Worm (Caenorhabditis elegans) whole organism, L2 larva: ENCODE data around the gene F41B5.12.

Experiments used
- C34F6.9 ChIP-seq: fragments of 150-350 bp; optimal IDR thresholded peaks from 2 replicates; lab custom pipeline; 2014; ENCODE audit warnings: missing biosample characterization, missing genetic modification characterization
- F13H6.1 ChIP-seq: sonication (generic microtip); optimal IDR thresholded peaks from 2 replicates; lab custom pipeline; 2016; ENCODE audit warnings: missing genetic modification characterization, missing compliant biosample characterization
- R02D3.7 ChIP-seq: fragments of 150-350 bp; optimal IDR thresholded peaks from 2 replicates; lab custom pipeline; 2014; ENCODE audit warnings: missing biosample characterization, missing genetic modification characterization
- Y55F3AM.14 ChIP-seq: fragments of 200-800 bp; sonication (Bioruptor generic); optimal IDR thresholded peaks from 2 replicates; lab custom pipeline; 2018; ENCODE audit warnings: mild to moderate bottlenecking, missing genetic modification characterization, missing compliant biosample characterization
- ZK546.5 ChIP-seq: sonication (generic microtip); optimal IDR thresholded peaks from 2 replicates; lab custom pipeline; 2017; ENCODE audit warnings: missing biosample characterization, missing genetic modification characterization
- alr-1 ChIP-seq: fragments of 150-350 bp; optimal IDR thresholded peaks from 2 replicates; lab custom pipeline; 2014; ENCODE audit warnings: missing biosample characterization, missing genetic modification characterization
- aly-2 ChIP-seq: fragments of 150-350 bp; optimal IDR thresholded peaks from 2 replicates; lab custom pipeline; 2014; ENCODE audit warnings: missing biosample characterization, missing genetic modification characterization
- ama-1 ChIP-seq: fragments of 150-350 bp; optimal IDR thresholded peaks from 2 replicates; lab custom pipeline; 2018; ENCODE audit warnings: inconsistent platforms
- blmp-1 ChIP-seq: sonication (generic microtip); optimal IDR thresholded peaks from 2 replicates; lab custom pipeline; 2017; ENCODE audit warnings: missing genetic modification characterization, mild to moderate bottlenecking, missing compliant biosample characterization, antibody characterized with exemption, moderate library complexity; ENCODE audit not compliant: insufficient read depth
- ceh-16 ChIP-seq: fragments of 150-350 bp; optimal IDR thresholded peaks from 2 replicates; lab custom pipeline; 2014; ENCODE audit warnings: missing biosample characterization, missing genetic modification characterization
- ceh-82 ChIP-seq: fragments of 150-350 bp; optimal IDR thresholded peaks from 2 replicates; lab custom pipeline; 2014; ENCODE audit warnings: missing biosample characterization, missing genetic modification characterization
- crh-2 ChIP-seq: sonication (generic microtip); optimal IDR thresholded peaks from 2 replicates; lab custom pipeline; 2017; ENCODE audit warnings: missing biosample characterization, missing genetic modification characterization
- dmd-4 ChIP-seq: sonication (generic microtip); optimal IDR thresholded peaks from 2 replicates; lab custom pipeline; 2017; ENCODE audit warnings: missing biosample characterization, missing genetic modification characterization
- egl-27 ChIP-seq: sonication (generic microtip); optimal IDR thresholded peaks from 3 replicates; lab custom pipeline; 2017; ENCODE audit warnings: missing biosample characterization, missing genetic modification reagents, missing genetic modification characterization
- elt-1 ChIP-seq: fragments of 150-350 bp; optimal IDR thresholded peaks from 2 replicates; lab custom pipeline; 2014; ENCODE audit warnings: missing biosample characterization, missing genetic modification characterization
- elt-3 ChIP-seq: sonication (generic microtip); optimal IDR thresholded peaks from 2 replicates; lab custom pipeline; 2017; ENCODE audit warnings: missing biosample characterization, missing genetic modification characterization
- gmeb-1 ChIP-seq: fragments of 150-350 bp; optimal IDR thresholded peaks from 2 replicates; lab custom pipeline; 2014; ENCODE audit warnings: missing biosample characterization, missing genetic modification characterization
- lin-11 ChIP-seq: fragments of 150-350 bp; sonication (generic microtip); optimal IDR thresholded peaks from 2 replicates; lab custom pipeline; 2014; ENCODE audit warnings: missing biosample characterization, missing genetic modification characterization, inconsistent platforms, mixed read lengths
- lin-13 ChIP-seq: fragments of 150-350 bp; optimal IDR thresholded peaks from 2 replicates; lab custom pipeline; 2014; ENCODE audit warnings: missing biosample characterization, missing genetic modification reagents, missing genetic modification characterization
- lin-39 ChIP-seq: fragments of 150-350 bp; optimal IDR thresholded peaks from 2 replicates; lab custom pipeline; 2014; ENCODE audit warnings: missing biosample characterization, missing genetic modification reagents, missing genetic modification characterization
- lsy-2 ChIP-seq, 2 experiments: fragments of 150-350 bp in 1 of 2; sonication (generic microtip) in 1 of 2; optimal IDR thresholded peaks; 2 replicates each; lab custom pipeline; 2014 to 2017; ENCODE audit warnings: missing biosample characterization in 2 of 2, missing genetic modification characterization in 2 of 2
- mab-5 ChIP-seq: fragments of 150-350 bp; optimal IDR thresholded peaks from 2 replicates; lab custom pipeline; 2014; ENCODE audit warnings: missing biosample characterization, missing genetic modification characterization
- mbf-1 ChIP-seq: sonication (generic microtip); optimal IDR thresholded peaks from 2 replicates; lab custom pipeline; 2017; ENCODE audit warnings: missing biosample characterization, missing genetic modification characterization
- mdl-1 ChIP-seq, 2 experiments: fragments of 150-350 bp in 1 of 2; sonication (generic microtip) in 1 of 2; optimal IDR thresholded peaks; 2 replicates each; lab custom pipeline; 2017; ENCODE audit warnings: missing biosample characterization in 2 of 2, missing genetic modification characterization in 2 of 2
- nhr-10 ChIP-seq: sonication (generic microtip); optimal IDR thresholded peaks from 2 replicates; lab custom pipeline; 2017; ENCODE audit warnings: missing biosample characterization, missing genetic modification characterization
- nhr-12 ChIP-seq: fragments of 150-350 bp; optimal IDR thresholded peaks from 2 replicates; lab custom pipeline; 2014; ENCODE audit warnings: missing biosample characterization, missing genetic modification characterization
- nhr-129 ChIP-seq: fragments of 150-350 bp; optimal IDR thresholded peaks from 2 replicates; lab custom pipeline; 2014; ENCODE audit warnings: missing biosample characterization, missing genetic modification characterization
- nhr-21 ChIP-seq: fragments of 150-350 bp; optimal IDR thresholded peaks from 2 replicates; lab custom pipeline; 2014; ENCODE audit warnings: missing biosample characterization, missing genetic modification characterization
- nhr-23 ChIP-seq: fragments of 150-350 bp; optimal IDR thresholded peaks from 2 replicates; lab custom pipeline; 2014; ENCODE audit warnings: missing biosample characterization, missing genetic modification reagents, missing genetic modification characterization
- nhr-237 ChIP-seq: fragments of 150-350 bp; optimal IDR thresholded peaks from 2 replicates; lab custom pipeline; 2014; ENCODE audit warnings: missing biosample characterization, missing genetic modification characterization
- nhr-25 ChIP-seq: fragments of 150-350 bp; sonication (generic microtip); optimal IDR thresholded peaks from 3 replicates; lab custom pipeline; 2014; ENCODE audit warnings: missing biosample characterization, missing genetic modification characterization
- nhr-6 ChIP-seq: fragments of 150-350 bp; optimal IDR thresholded peaks from 2 replicates; lab custom pipeline; 2014; ENCODE audit warnings: missing biosample characterization, missing genetic modification characterization
- nhr-77 ChIP-seq: fragments of 150-350 bp; optimal IDR thresholded peaks from 2 replicates; lab custom pipeline; 2014; ENCODE audit warnings: missing biosample characterization, missing genetic modification characterization
- peb-1 ChIP-seq: fragments of 150-350 bp; optimal IDR thresholded peaks from 2 replicates; lab custom pipeline; 2014; ENCODE audit warnings: missing biosample characterization, missing genetic modification characterization
- sem-4 ChIP-seq: fragments of 150-350 bp; optimal IDR thresholded peaks from 2 replicates; lab custom pipeline; 2014; ENCODE audit warnings: missing biosample characterization, missing genetic modification reagents, missing genetic modification characterization
- skn-1 ChIP-seq: sonication (generic microtip); optimal IDR thresholded peaks from 2 replicates; lab custom pipeline; 2017; ENCODE audit warnings: missing biosample characterization, missing genetic modification characterization
- sma-3 ChIP-seq: sonication (generic microtip); optimal IDR thresholded peaks from 2 replicates; lab custom pipeline; 2016; ENCODE audit warnings: missing genetic modification reagents, missing genetic modification characterization, missing compliant biosample characterization
- sma-9 ChIP-seq, 2 experiments: fragments of 150-350 bp in 1 of 2; sonication (generic microtip) in 1 of 2; optimal IDR thresholded peaks; 2 replicates each; lab custom pipeline; 2014 to 2016; ENCODE audit warnings: missing genetic modification characterization in 2 of 2, mild to moderate bottlenecking in 1 of 2, missing biosample characterization in 1 of 2, missing compliant biosample characterization in 1 of 2, missing genetic modification reagents in 1 of 2, moderate library complexity in 1 of 2
- snpc-4 ChIP-seq: fragments of 150-350 bp; optimal IDR thresholded peaks from 2 replicates; lab custom pipeline; 2014; ENCODE audit warnings: missing biosample characterization, missing genetic modification characterization
- unc-39 ChIP-seq: fragments of 150-350 bp; optimal IDR thresholded peaks from 2 replicates; lab custom pipeline; 2014; ENCODE audit warnings: missing biosample characterization, missing genetic modification characterization
- unc-55 ChIP-seq: fragments of 150-350 bp; sonication (generic microtip); optimal IDR thresholded peaks from 3 replicates; lab custom pipeline; 2014; ENCODE audit warnings: missing biosample characterization, missing genetic modification reagents, missing genetic modification characterization
- unc-62 ChIP-seq: fragments of 150-350 bp; optimal IDR thresholded peaks from 2 replicates; lab custom pipeline; 2014; ENCODE audit warnings: missing biosample characterization, missing genetic modification reagents, missing genetic modification characterization
- ztf-1 ChIP-seq: fragments of 200-800 bp; sonication (Bioruptor generic); conservative IDR thresholded peaks from 2 replicates; pipeline ENCODE4 v1.3.6; 2022; ENCODE audit warnings: missing genetic modification characterization, missing compliant biosample characterization
- ztf-11 ChIP-seq: sonication (generic microtip); optimal IDR thresholded peaks from 2 replicates; lab custom pipeline; 2017; ENCODE audit warnings: missing biosample characterization, missing genetic modification characterization
- ztf-4 ChIP-seq: fragments of 150-350 bp; optimal IDR thresholded peaks from 2 replicates; lab custom pipeline; 2014; ENCODE audit warnings: missing biosample characterization, missing genetic modification characterization

The F41B5.12 gene

ce11 chrV:2277260-2277659, 16.5 kb downstream of the F41B5.12 start:
- no peak for TF ChIP-seq nhr-25
- no peak for TF ChIP-seq ZK546.5 (tag; lab: Kevin White, UChicago)
- TF ChIP-seq ceh-82 (tag; lab: Kevin White, UChicago) = no peak
- no peak for TF ChIP-seq lin-39
- TF ChIP-seq lsy-2 (tag; optimal IDR thresholded peaks at IDR 0.05; lab: Kevin White, UChicago) = no peak
- TF ChIP-seq dmd-4 (tag; lab: Kevin White, UChicago) = no peak
- no peak for TF ChIP-seq nhr-23 (tag; lab: Kevin White, UChicago)
- TF ChIP-seq elt-3 (tag; lab: Kevin White, UChicago) = no peak
- no peak for TF ChIP-seq nhr-21 (tag; lab: Kevin White, UChicago)
- no peak for TF ChIP-seq aly-2 (tag; lab: Kevin White, UChicago)
- no peak for TF ChIP-seq lin-13 (GFP tag; lab: Kevin White, UChicago)
- no peak for TF ChIP-seq crh-2 (tag; lab: Kevin White, UChicago)
- no peak for TF ChIP-seq sma-3 (GFP tag; lab: Kevin White, UChicago)
- no peak for TF ChIP-seq ztf-4 (tag; lab: Kevin White, UChicago)
- no peak for TF ChIP-seq ztf-1 (GFP tag; lab: Robert Waterston, UW)
- TF ChIP-seq blmp-1 (tag; lab: Kevin White, UChicago) = no peak
- TF ChIP-seq unc-55 (GFP tag; lab: Kevin White, UChicago) = no peak
- TF ChIP-seq, all 48 proteins: peak for 0

- TF ChIP-seq nhr-6 (tag; lab: Kevin White, UChicago) (no peak), nhr-129 (peak; percentile 13)
Measured at ce11 chrV:2278052-2278451, 17.3 kb downstream of the F41B5.12 start, which contains the start of gene nhr-59. Gene nhr-59 (minus strand): TSS chrV:2278265.

ce11 chrV:2278543-2278942, 17.8 kb downstream of the F41B5.12 start, which contains the start of gene fbxa-137:
Gene fbxa-137 (plus strand): TSS chrV:2278816.
- TF ChIP-seq Y55F3AM.14 (GFP tag; lab: Kevin White, UChicago) (no peak), unc-55 (GFP tag; lab: Kevin White, UChicago) (peak; percentile 62), egl-27 (tag; lab: Kevin White, UChicago) (no peak), C34F6.9 (peak; percentile 21)

- TF ChIP-seq gmeb-1 = peak; percentile 13
- TF ChIP-seq ama-1 (lab: Kevin White, UChicago) = no peak
- peak; percentile 15 for TF ChIP-seq F13H6.1 (tag; lab: Kevin White, UChicago)
- TF ChIP-seq skn-1 (tag; lab: Kevin White, UChicago) = peak; percentile 77
- TF ChIP-seq nhr-12 (tag; lab: Kevin White, UChicago) = no peak
- no peak for TF ChIP-seq dmd-4 (tag; lab: Kevin White, UChicago)
- peak; percentile 17 for TF ChIP-seq crh-2 (tag; lab: Kevin White, UChicago)
- no peak for TF ChIP-seq R02D3.7 (tag; lab: Kevin White, UChicago)
- no peak for TF ChIP-seq unc-39 (tag; lab: Kevin White, UChicago)
- peak; percentile 15 for TF ChIP-seq nhr-25
- TF ChIP-seq mdl-1 (tag; optimal IDR thresholded peaks at IDR 0.05; lab: Kevin White, UChicago) = no peak
- TF ChIP-seq lin-11 (tag; lab: Kevin White, UChicago) = no peak
- no peak for TF ChIP-seq nhr-23 (tag; lab: Kevin White, UChicago)
- no peak for TF ChIP-seq mbf-1 (tag; lab: Kevin White, UChicago)
- TF ChIP-seq egl-27 (tag; lab: Kevin White, UChicago) = no peak
- no peak for TF ChIP-seq ztf-1 (GFP tag; lab: Robert Waterston, UW)
- TF ChIP-seq Y55F3AM.14 (GFP tag; lab: Kevin White, UChicago) = no peak
- no peak for TF ChIP-seq ceh-16 (tag; lab: Kevin White, UChicago)
- no peak for TF ChIP-seq ceh-82 (tag; lab: Kevin White, UChicago)
- TF ChIP-seq sem-4 (tag; lab: Kevin White, UChicago) = no peak
- no peak for TF ChIP-seq peb-1 (tag; lab: Kevin White, UChicago)
- no peak for TF ChIP-seq ztf-4 (tag; lab: Kevin White, UChicago)
- TF ChIP-seq aly-2 (tag; lab: Kevin White, UChicago) = no peak
- TF ChIP-seq elt-1 = no peak
- no peak for TF ChIP-seq sma-3 (GFP tag; lab: Kevin White, UChicago)
- no peak for TF ChIP-seq nhr-77
- TF ChIP-seq unc-62 (GFP tag; lab: Kevin White, UChicago) = no peak
- TF ChIP-seq nhr-10 (tag; lab: Kevin White, UChicago) = no peak
- no peak for TF ChIP-seq ZK546.5 (tag; lab: Kevin White, UChicago)
- TF ChIP-seq alr-1 (tag; lab: Kevin White, UChicago) = no peak
- TF ChIP-seq sma-9 (GFP tag; optimal IDR thresholded peaks at IDR 0.05; lab: Kevin White, UChicago) = peak; percentile 45
- no peak for TF ChIP-seq sma-9 (tag; optimal IDR thresholded peaks at IDR 0.05; lab: Kevin White, UChicago)
- TF ChIP-seq nhr-21 (tag; lab: Kevin White, UChicago) = no peak
- no peak for TF ChIP-seq lin-39
- TF ChIP-seq snpc-4 (tag; lab: Kevin White, UChicago) = no peak
- peak; percentile 19 for TF ChIP-seq blmp-1 (tag; lab: Kevin White, UChicago)
- no peak for TF ChIP-seq nhr-6 (tag; lab: Kevin White, UChicago)
- TF ChIP-seq lin-13 (GFP tag; lab: Kevin White, UChicago) = no peak
- TF ChIP-seq nhr-237 (tag; lab: Kevin White, UChicago) = no peak
- no peak for TF ChIP-seq mab-5 (tag; lab: Kevin White, UChicago)
- TF ChIP-seq C34F6.9 = peak; percentile 60
- no peak for TF ChIP-seq ztf-11 (tag; lab: Kevin White, UChicago)
Measured at ce11 chrV:2281499-2281898, 20.7 kb downstream of the F41B5.12 start, which contains the start of gene nhr-228. Gene nhr-228 (plus strand): TSS chrV:2281759.
